Fruit fly (Drosophila melanogaster) whole organism, embryonic: Measurements from ENCODE around the gene CG6356.

Experiments used
- Atf-2 ChIP-seq: fragments of 200-800 bp; sonication (Bioruptor generic); optimal IDR thresholded peaks from 2 replicates; lab custom pipeline; 2016; ENCODE audit warnings: missing biosample characterization, missing genetic modification characterization
- CG1024 ChIP-seq: fragments of 200-800 bp; sonication (Bioruptor generic); IDR thresholded peaks from 2 replicates; pipeline ENCODE4 v1.3.6; 2022; ENCODE audit warnings: missing biosample characterization, missing genetic modification characterization
- CG10267 ChIP-seq: fragments of 200-800 bp; sonication (Bioruptor generic); optimal IDR thresholded peaks from 2 replicates; lab custom pipeline; 2018; ENCODE audit warnings: missing biosample characterization, mild to moderate bottlenecking, missing genetic modification characterization, moderate library complexity
- CG12236 ChIP-seq: fragments of 200-800 bp; sonication (Bioruptor generic); optimal IDR thresholded peaks from 2 replicates; lab custom pipeline; 2016; ENCODE audit warnings: missing biosample characterization, missing genetic modification characterization
- CG14050 ChIP-seq: fragments of 200-800 bp; sonication (Bioruptor generic); IDR thresholded peaks from 3 replicates; pipeline ENCODE4 v1.3.6; 2022; ENCODE audit warnings: missing biosample characterization, missing genetic modification characterization
- CG15601 ChIP-seq: fragments of 200-800 bp; sonication (Bioruptor generic); optimal IDR thresholded peaks from 3 replicates; lab custom pipeline; 2019; ENCODE audit warnings: missing biosample characterization, mild to moderate bottlenecking, missing genetic modification characterization, moderate library complexity
- CG17385 ChIP-seq: fragments of 200-800 bp; sonication (Bioruptor generic); optimal IDR thresholded peaks from 3 replicates; lab custom pipeline; 2018; ENCODE audit warnings: missing biosample characterization, mild to moderate bottlenecking, missing genetic modification characterization
- CG17912 ChIP-seq: fragments of 200-800 bp; sonication (Bioruptor generic); optimal IDR thresholded peaks from 2 replicates; lab custom pipeline; 2018; ENCODE audit warnings: missing biosample characterization, mild to moderate bottlenecking, missing genetic modification characterization
- CG34224 ChIP-seq: fragments of 200-800 bp; sonication (Bioruptor generic); IDR thresholded peaks from 3 replicates; pipeline ENCODE4 v1.3.6; 2022; ENCODE audit warnings: missing biosample characterization, missing genetic modification characterization; ENCODE audit not compliant: partially characterized antibody
- CG34422 ChIP-seq: fragments of 200-800 bp; sonication (Bioruptor generic); IDR thresholded peaks from 3 replicates; pipeline ENCODE4 v1.3.6; 2022; ENCODE audit warnings: missing biosample characterization, missing genetic modification characterization
- CG42726 ChIP-seq: fragments of 200-800 bp; sonication (Bioruptor generic); IDR thresholded peaks from 2 replicates; pipeline ENCODE4 v1.3.6; 2022; ENCODE audit warnings: missing biosample characterization, missing genetic modification characterization; ENCODE audit not compliant: partially characterized antibody
- CG4617 ChIP-seq: fragments of 200-800 bp; sonication (Bioruptor generic); optimal IDR thresholded peaks from 3 replicates; lab custom pipeline; 2016; ENCODE audit warnings: missing biosample characterization, missing genetic modification characterization, borderline replicate concordance
- CG4854 ChIP-seq: fragments of 200-800 bp; sonication (Bioruptor generic); optimal IDR thresholded peaks from 2 replicates; lab custom pipeline; 2016; ENCODE audit warnings: missing biosample characterization, missing genetic modification characterization, inconsistent platforms
- CG8478 ChIP-seq: fragments of >200 bp; optimal IDR thresholded peaks from 2 replicates; lab custom pipeline; 2018
- CG9609 ChIP-seq: fragments of 200-800 bp; sonication (Bioruptor generic); optimal IDR thresholded peaks from 3 replicates; lab custom pipeline; 2016; ENCODE audit warnings: missing biosample characterization, missing genetic modification characterization
- CG9932 ChIP-seq: fragments of 200-800 bp; sonication (Bioruptor generic); IDR thresholded peaks from 2 replicates; pipeline ENCODE4 v1.3.6; 2022; ENCODE audit warnings: missing biosample characterization, missing genetic modification characterization
- Dad ChIP-seq: fragments of 200-800 bp; sonication (Bioruptor generic); optimal IDR thresholded peaks from 3 replicates; lab custom pipeline; 2016; ENCODE audit warnings: missing biosample characterization, missing genetic modification characterization
- Dip2 ChIP-seq: fragments of 200-800 bp; sonication (Bioruptor generic); IDR thresholded peaks from 2 replicates; pipeline ENCODE4 v1.3.6; 2022; ENCODE audit warnings: missing biosample characterization, missing genetic modification characterization
- Dll ChIP-seq: fragments of 200-800 bp; sonication (Bioruptor generic); IDR thresholded peaks from 4 replicates; pipeline ENCODE4 v1.3.6; 2022; ENCODE audit warnings: missing biosample characterization, missing genetic modification characterization; ENCODE audit not compliant: partially characterized antibody
- Doc3 ChIP-seq: fragments of 200-800 bp; sonication (Bioruptor generic); IDR thresholded peaks from 3 replicates; pipeline ENCODE4 v1.3.6; 2022; ENCODE audit warnings: missing biosample characterization, missing genetic modification characterization; ENCODE audit not compliant: partially characterized antibody
- Drgx ChIP-seq: fragments of 200-800 bp; sonication (Bioruptor generic); IDR thresholded peaks from 2 replicates; pipeline ENCODE4 v1.3.6; 2022; ENCODE audit warnings: missing biosample characterization, missing genetic modification characterization
- Fer1 ChIP-seq: fragments of 200-800 bp; sonication (Bioruptor generic); optimal IDR thresholded peaks from 2 replicates; lab custom pipeline; 2017; ENCODE audit warnings: missing biosample characterization, mild to moderate bottlenecking, missing genetic modification characterization
- HLHmδ ChIP-seq: fragments of 200-800 bp; sonication (Bioruptor generic); optimal IDR thresholded peaks from 2 replicates; lab custom pipeline; 2018; ENCODE audit warnings: missing biosample characterization, mild to moderate bottlenecking, missing genetic modification characterization, moderate library complexity
- HmgD ChIP-seq: fragments of 200-800 bp; sonication (Bioruptor generic); optimal IDR thresholded peaks from 3 replicates; lab custom pipeline; 2016; ENCODE audit warnings: missing biosample characterization, missing genetic modification characterization
- Lpt ChIP-seq: fragments of >200 bp; optimal IDR thresholded peaks from 2 replicates; lab custom pipeline; 2018; ENCODE audit warnings: missing biosample characterization, missing genetic modification characterization
- MBD-R2 ChIP-seq: fragments of 200-800 bp; sonication (Bioruptor generic); IDR thresholded peaks from 2 replicates; pipeline ENCODE4 v1.3.6; 2022; ENCODE audit warnings: missing biosample characterization, missing genetic modification characterization
- MESR4 ChIP-seq: fragments of 200-800 bp; sonication (Bioruptor generic); optimal IDR thresholded peaks from 2 replicates; lab custom pipeline; 2018; ENCODE audit warnings: missing biosample characterization, mild to moderate bottlenecking, missing genetic modification characterization, moderate library complexity
- Med ChIP-seq: fragments of 200-800 bp; sonication (Bioruptor generic); peaks from one replicate; lab custom pipeline; 2016; ENCODE audit warnings: missing biosample characterization, missing genetic modification characterization, mild to moderate bottlenecking, inconsistent platforms, moderate library complexity
- Nf-YB ChIP-seq: fragments of 200-800 bp; sonication (Bioruptor generic); optimal IDR thresholded peaks from 3 replicates; lab custom pipeline; 2019; ENCODE audit warnings: missing biosample characterization, mild to moderate bottlenecking, missing genetic modification characterization, moderate library complexity
- Ptx1 ChIP-seq: fragments of 200-800 bp; sonication (Bioruptor generic); IDR thresholded peaks from 2 replicates; pipeline ENCODE4 v1.3.6; 2022; ENCODE audit warnings: missing biosample characterization, missing genetic modification characterization
- Six4 ChIP-seq: fragments of 200-800 bp; sonication (Bioruptor generic); optimal IDR thresholded peaks from 2 replicates; lab custom pipeline; 2016; ENCODE audit warnings: missing biosample characterization, missing genetic modification characterization
- Vsx1 ChIP-seq: fragments of 200-800 bp; sonication (Bioruptor generic); optimal IDR thresholded peaks from 2 replicates; lab custom pipeline; 2017; ENCODE audit warnings: missing biosample characterization, mild to moderate bottlenecking, missing genetic modification characterization, missing genetic modification reagents
- bab2 ChIP-seq: fragments of 200-800 bp; sonication (Bioruptor generic); optimal IDR thresholded peaks from 2 replicates; lab custom pipeline; 2016; ENCODE audit warnings: missing biosample characterization, missing genetic modification characterization
- dmrt11E ChIP-seq: fragments of 200-800 bp; sonication (Bioruptor generic); optimal IDR thresholded peaks from 3 replicates; lab custom pipeline; 2018; ENCODE audit warnings: missing biosample characterization, mild to moderate bottlenecking, missing genetic modification characterization, moderate library complexity
- ewg ChIP-seq: fragments of 200-800 bp; sonication (Bioruptor generic); optimal IDR thresholded peaks from 3 replicates; lab custom pipeline; 2017; ENCODE audit warnings: mild to moderate bottlenecking, missing biosample characterization, missing genetic modification reagents, missing genetic modification characterization
- gfzf ChIP-seq: fragments of 200-800 bp; sonication (Bioruptor generic); optimal IDR thresholded peaks from 2 replicates; lab custom pipeline; 2016; ENCODE audit warnings: missing biosample characterization, mild to moderate bottlenecking, missing genetic modification characterization, moderate library complexity
- gt ChIP-seq: fragments of 200-800 bp; sonication (Bioruptor generic); IDR thresholded peaks from 2 replicates; pipeline ENCODE4 v1.3.6; 2022; ENCODE audit warnings: missing biosample characterization, missing genetic modification characterization
- nerfin-2 ChIP-seq: fragments of 200-800 bp; sonication (Bioruptor generic); IDR thresholded peaks from 2 replicates; pipeline ENCODE4 v1.3.6; 2022; ENCODE audit warnings: missing biosample characterization, missing genetic modification characterization; ENCODE audit not compliant: partially characterized antibody
- onecut ChIP-seq: fragments of 200-800 bp; sonication (Bioruptor generic); IDR thresholded peaks from 2 replicates; pipeline ENCODE4 v1.3.6; 2022; ENCODE audit warnings: missing biosample characterization, missing genetic modification characterization
- rib ChIP-seq: fragments of 200-800 bp; sonication (Bioruptor generic); IDR thresholded peaks from 2 replicates; pipeline ENCODE4 v1.3.6; 2022; ENCODE audit warnings: missing biosample characterization, missing genetic modification characterization
- run ChIP-seq: fragments of 200-800 bp; sonication (Bioruptor generic); optimal IDR thresholded peaks from 3 replicates; lab custom pipeline; 2018; ENCODE audit warnings: missing biosample characterization, mild to moderate bottlenecking, missing genetic modification characterization
- sens ChIP-seq: fragments of 200-800 bp; sonication (Bioruptor generic); peaks from one replicate; lab custom pipeline; 2016; ENCODE audit warnings: missing biosample characterization, missing genetic modification characterization
- slp2 ChIP-seq: fragments of 200-800 bp; sonication (Bioruptor generic); optimal IDR thresholded peaks from 2 replicates; lab custom pipeline; 2016; ENCODE audit warnings: missing biosample characterization, missing genetic modification characterization
- sr ChIP-seq: fragments of 200-800 bp; sonication (Bioruptor generic); IDR thresholded peaks from 3 replicates; pipeline ENCODE4 v1.3.6; 2022; ENCODE audit warnings: missing biosample characterization, missing genetic modification characterization
- ttk ChIP-seq: fragments of 200-800 bp; sonication (Bioruptor generic); IDR thresholded peaks from 2 replicates; pipeline ENCODE4 v2.1.2; 2022; ENCODE audit warnings: missing biosample characterization, missing genetic modification characterization
- tx ChIP-seq: fragments of 200-800 bp; sonication (Bioruptor generic); optimal IDR thresholded peaks from 2 replicates; lab custom pipeline; 2016; ENCODE audit warnings: missing biosample characterization, missing genetic modification characterization
- vfl ChIP-seq: fragments of 200-800 bp; sonication (Bioruptor generic); optimal IDR thresholded peaks from 2 replicates; lab custom pipeline; 2016; ENCODE audit warnings: missing biosample characterization, missing genetic modification characterization
- zen2 ChIP-seq: fragments of 200-800 bp; sonication (Bioruptor generic); IDR thresholded peaks from 3 replicates; pipeline ENCODE4 v1.3.6; 2022; ENCODE audit warnings: missing biosample characterization, missing genetic modification characterization; ENCODE audit not compliant: partially characterized antibody
- zfh2 ChIP-seq: fragments of 200-800 bp; sonication (Bioruptor generic); optimal IDR thresholded peaks from 2 replicates; lab custom pipeline; 2016; ENCODE audit warnings: missing biosample characterization, missing genetic modification characterization

CG6356 gene

DNA sequence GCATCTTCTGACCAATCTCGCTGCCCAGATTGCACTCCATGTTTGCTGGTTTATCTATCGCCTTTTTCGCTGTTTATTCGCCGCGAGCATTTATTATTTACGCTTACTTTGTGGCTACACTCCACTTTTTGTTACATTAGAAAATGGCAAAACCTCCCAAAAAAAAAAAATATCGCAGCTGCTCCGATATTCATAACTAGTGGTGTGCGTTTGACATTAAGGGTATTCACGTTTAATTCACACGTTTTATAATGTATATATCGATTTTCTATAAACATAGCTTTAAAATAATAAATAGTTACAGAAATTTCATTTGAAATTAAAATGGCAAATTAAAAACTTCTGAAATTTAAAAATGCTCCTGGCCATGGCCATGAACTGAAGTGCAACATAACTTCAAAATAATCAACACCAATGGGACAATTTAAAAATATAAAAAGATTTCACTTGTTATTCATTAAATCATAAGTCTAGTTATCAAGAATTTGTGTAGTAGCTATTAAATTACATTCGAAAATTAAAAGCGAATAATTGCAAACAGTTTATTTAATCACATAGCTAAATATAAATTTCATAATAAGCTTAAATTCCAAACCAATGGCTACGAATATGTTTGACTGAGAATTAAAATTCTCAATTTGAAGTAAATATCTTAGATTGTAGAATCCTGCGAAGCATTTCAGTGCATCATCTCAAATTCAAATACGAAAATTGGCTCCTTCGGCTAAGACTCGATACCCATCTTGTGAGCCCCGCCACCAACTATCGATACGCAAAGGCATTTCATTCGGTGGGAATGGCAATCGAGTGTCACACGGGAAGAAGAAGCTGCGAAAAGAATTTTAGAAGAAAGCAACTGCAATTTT lies 34.7 kb downstream of the CG6356 start, which contains the start of the genes Nab2 and BRWD3 (continued):
- 0 out of 2 replicates have a peak, but pooled peaks have one; percentile 24 for TF ChIP-seq ttk
- TF ChIP-seq CG10267 (tag; lab: Kevin White, UChicago) = no peak
- no peak for TF ChIP-seq sr (GFP tag; lab: Robert Waterston, UW)
- no peak for TF ChIP-seq CG15601 (tag; lab: Kevin White, UChicago)
- peak; percentile 25 for TF ChIP-seq zfh2 (GFP tag; lab: Kevin White, UChicago)
- no peak for TF ChIP-seq ewg
- TF ChIP-seq CG42726 (GFP tag; lab: Robert Waterston, UW) = peak; percentile 81
- peak; percentile 38 for TF ChIP-seq dmrt11E (tag; lab: Kevin White, UChicago)
- no peak for TF ChIP-seq slp2 (GFP tag; lab: Kevin White, UChicago)
- TF ChIP-seq rib (GFP tag; lab: Robert Waterston, UW) = no peak
- TF ChIP-seq Lpt = no peak
- TF ChIP-seq run (tag; lab: Kevin White, UChicago) = no peak
- TF ChIP-seq CG9609 (GFP tag; lab: Kevin White, UChicago) = no peak
- no peak for TF ChIP-seq CG17912 (GFP tag; lab: Kevin White, UChicago)
- peak; percentile 84 for TF ChIP-seq sens (GFP tag; lab: Kevin White, UChicago)
- peak; percentile 79 for TF ChIP-seq onecut (GFP tag; lab: Robert Waterston, UW)
- TF ChIP-seq Atf-2 (GFP tag; lab: Kevin White, UChicago) = no peak
- TF ChIP-seq Ptx1 (GFP tag; lab: Robert Waterston, UW) = peak; percentile 35; the same call in 1 of the 2 replicates
- no peak for TF ChIP-seq Dad
- TF ChIP-seq Med (GFP tag; lab: Kevin White, UChicago) = peak; percentile 69
- no peak for TF ChIP-seq HLHmδ (GFP tag; lab: Kevin White, UChicago)
- no peak for TF ChIP-seq CG4854
- TF ChIP-seq nerfin-2 (GFP tag; lab: Robert Waterston, UW) = peak; percentile 48
- no peak for TF ChIP-seq Vsx1 (GFP tag; lab: Kevin White, UChicago)

DNA sequence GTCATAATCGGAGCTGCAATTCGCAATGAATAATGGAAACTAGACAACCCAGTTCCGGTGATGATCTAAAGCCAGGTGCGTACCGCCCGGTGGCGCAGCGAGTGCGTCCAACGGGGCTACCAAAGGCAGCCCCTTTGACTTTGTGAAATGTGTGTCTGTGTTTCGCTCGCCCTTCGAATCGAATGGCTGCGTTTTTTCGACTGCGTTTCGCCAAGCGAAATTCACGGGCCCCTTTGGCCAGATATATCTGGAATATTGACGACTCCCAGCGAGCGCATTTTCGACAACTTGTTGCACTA lies 35.3 kb downstream of the CG6356 start:
- TF ChIP-seq CG34224 (GFP tag; lab: Robert Waterston, UW) (peak; percentile 9; the same call in 2 of the 3 replicates), CG4617 (peak; percentile 52), tx (no peak), CG34422 (GFP tag; lab: Robert Waterston, UW) (0 out of 3 replicates have a peak, but pooled peaks have one; percentile 5), CG12236 (GFP tag; lab: Kevin White, UChicago) (no peak), gfzf (GFP tag; lab: Kevin White, UChicago) (no peak), gt (GFP tag; lab: Robert Waterston, UW) (no peak), vfl (GFP tag; lab: Kevin White, UChicago) (no peak), Six4 (GFP tag; lab: Kevin White, UChicago) (no peak), HmgD (GFP tag; lab: Kevin White, UChicago) (no peak), MESR4 (GFP tag; lab: Kevin White, UChicago) (peak; percentile 59), Drgx (peak; percentile 48), rib (GFP tag; lab: Robert Waterston, UW) (0 out of 2 replicates have a peak, but pooled peaks have one; percentile 31), Dip2 (no peak), Dll (GFP tag; lab: Robert Waterston, UW) (peak; percentile 17; the same call in 2 of the 4 replicates), CG17385 (GFP tag; lab: Kevin White, UChicago) (peak; percentile 51), Fer1 (no peak), Nf-YB (no peak), CG8478 (lab: Kevin White, UChicago) (no peak), bab2 (GFP tag; lab: Kevin White, UChicago) (no peak), CG9932 (GFP tag; lab: Robert Waterston, UW) (no peak), Doc3 (GFP tag; lab: Robert Waterston, UW) (0 out of 3 replicates have a peak, but pooled peaks have one; percentile 43), MBD-R2 (peak; percentile 55), zen2 (GFP tag; lab: Robert Waterston, UW) (no peak), CG1024 (no peak), CG14050 (GFP tag; lab: Robert Waterston, UW) (no peak)
